Worm (Caenorhabditis elegans): ENCODE measurements around the gene rac-2.

- TF ChIP-seq F39B2.1 (GFP tag; IDR thresholded peaks at IDR 0.05), result no peak
- TF ChIP-seq fkh-3 (tag; optimal IDR thresholded peaks at IDR 0.05), result no peak
- no peak for TF ChIP-seq F57A8.1 (GFP tag; optimal IDR thresholded peaks at IDR 0.05)
- no peak for TF ChIP-seq F49E8.2 (tag; optimal IDR thresholded peaks at IDR 0.05; ENCODE audit: insufficient read depth)
- TF ChIP-seq ceh-91 (GFP tag; IDR thresholded peaks at IDR 0.05), result no peak
- no peak for TF ChIP-seq egl-18 (GFP tag; IDR thresholded peaks at IDR 0.05)
- TF ChIP-seq F52B5.7 (tag; optimal IDR thresholded peaks at IDR 0.05), result no peak
- TF ChIP-seq chd-7 (tag; optimal IDR thresholded peaks at IDR 0.05), result no peak
- TF ChIP-seq snpc-1.3 (tag; optimal IDR thresholded peaks at IDR 0.05; ENCODE audit: insufficient read depth), result no peak
- TF ChIP-seq ztf-28 (GFP tag; IDR thresholded peaks at IDR 0.05), result no peak
- TF ChIP-seq lin-35 (GFP tag; optimal IDR thresholded peaks at IDR 0.05), result no peak
- TF ChIP-seq unc-62 (GFP tag; optimal IDR thresholded peaks at IDR 0.05), result no peak
- TF ChIP-seq nfya-1 (tag; optimal IDR thresholded peaks at IDR 0.05; ENCODE audit: borderline replicate concordance, insufficient read depth), result no peak
Observed at ce11 chrIV:16320410-16320809, 12.4 kb downstream of the rac-2 start, which contains the start of gene K03D3.5.
